Worm (Caenorhabditis elegans) whole organism, early embryonic: ENCODE data around the gene K02H11.4.

Source experiments
- B0310.2 ChIP-seq: sonication (generic microtip); optimal IDR thresholded peaks from 2 replicates; lab custom pipeline; 2016; ENCODE audit warnings: mild to moderate bottlenecking, missing genetic modification characterization, missing compliant biosample characterization
- F13C5.2 ChIP-seq: sonication (generic microtip); optimal IDR thresholded peaks from 2 replicates; lab custom pipeline; 2017; ENCODE audit warnings: mild to moderate bottlenecking, missing genetic modification characterization, inconsistent platforms, missing compliant biosample characterization
- aly-1 ChIP-seq: sonication (generic microtip); optimal IDR thresholded peaks from 2 replicates; lab custom pipeline; 2016; ENCODE audit warnings: missing genetic modification characterization, missing compliant biosample characterization
- ama-1 ChIP-seq: fragments of 150-350 bp; optimal IDR thresholded peaks from 2 replicates; lab custom pipeline; 2014
- ceh-13 ChIP-seq: fragments of 200-800 bp; sonication (Bioruptor generic); optimal IDR thresholded peaks from 2 replicates; lab custom pipeline; 2018; ENCODE audit warnings: mild to moderate bottlenecking, missing genetic modification characterization, missing compliant biosample characterization
- ets-7 ChIP-seq: sonication (generic microtip); optimal IDR thresholded peaks from 2 replicates; lab custom pipeline; 2016; ENCODE audit warnings: missing genotype, missing genetic modification characterization, missing compliant biosample characterization
- hmbx-1 ChIP-seq: sonication (generic microtip); optimal IDR thresholded peaks from 2 replicates; lab custom pipeline; 2016; ENCODE audit warnings: mild to moderate bottlenecking, missing genetic modification characterization, missing compliant biosample characterization
- pes-1 ChIP-seq: fragments of 200-800 bp; sonication (Bioruptor generic); IDR thresholded peaks from 2 replicates; pipeline ENCODE4 v1.3.6; 2022; ENCODE audit warnings: missing genetic modification reagents, missing genetic modification characterization, missing compliant biosample characterization
- sea-1 ChIP-seq: fragments of 200-800 bp; sonication (Bioruptor generic); conservative IDR thresholded peaks from 2 replicates; pipeline ENCODE4 v1.3.6; 2022; ENCODE audit warnings: missing genetic modification characterization, missing compliant biosample characterization
- tbx-11 ChIP-seq: fragments of 200-800 bp; sonication (Bioruptor generic); IDR thresholded peaks from 2 replicates; pipeline ENCODE4 v1.3.6; 2022; ENCODE audit warnings: missing genetic modification characterization, missing compliant biosample characterization
- tbx-37 ChIP-seq: fragments of 200-800 bp; sonication (Bioruptor generic); conservative IDR thresholded peaks from 2 replicates; pipeline ENCODE4 v1.3.6; 2022; ENCODE audit warnings: missing genetic modification reagents, missing genetic modification characterization, missing compliant biosample characterization
- tra-4 ChIP-seq: sonication (generic microtip); optimal IDR thresholded peaks from 2 replicates; lab custom pipeline; 2017; ENCODE audit warnings: missing genetic modification characterization, missing compliant biosample characterization

ce11 chrV:1511537-1511936, 19.5 kb downstream of the K02H11.4 start, which contains the start of gene nhr-260:
- TF ChIP-seq ama-1 (lab: Kevin White, UChicago) (no peak), B0310.2 (tag; lab: Kevin White, UChicago) (no peak), F13C5.2 (no peak), aly-1 (tag; lab: Kevin White, UChicago) (no peak), pes-1 (GFP tag; lab: Robert Waterston, UW) (no peak), tra-4 (tag; lab: Kevin White, UChicago) (no peak), tbx-37 (GFP tag; lab: Robert Waterston, UW) (no peak), ceh-13 (GFP tag; lab: Kevin White, UChicago) (no peak), ets-7 (tag; lab: Kevin White, UChicago) (no peak), tbx-11 (GFP tag; lab: Robert Waterston, UW) (no peak), hmbx-1 (tag; lab: Kevin White, UChicago) (no peak), sea-1 (GFP tag; lab: Robert Waterston, UW) (no peak)
